Worm (Caenorhabditis elegans) whole organism, L3 larva: Measurements from ENCODE around the gene C08B6.3.

Experiments used
- R02D3.7 ChIP-seq: fragments of 150-350 bp; optimal IDR thresholded peaks from 2 replicates; lab custom pipeline; 2014; ENCODE audit warnings: missing biosample characterization, missing genetic modification characterization
- ama-1 ChIP-seq: fragments of 150-350 bp; optimal IDR thresholded peaks from 2 replicates; lab custom pipeline; 2018
- ceh-28 ChIP-seq: fragments of 150-350 bp; optimal IDR thresholded peaks from 2 replicates; lab custom pipeline; 2014; ENCODE audit warnings: missing biosample characterization, missing genetic modification reagents, missing genetic modification characterization
- ceh-82 ChIP-seq: fragments of 150-350 bp; optimal IDR thresholded peaks from 2 replicates; lab custom pipeline; 2014; ENCODE audit warnings: missing biosample characterization, missing genetic modification characterization
- daf-12 ChIP-seq: fragments of 150-350 bp; optimal IDR thresholded peaks from 2 replicates; lab custom pipeline; 2014; ENCODE audit warnings: missing biosample characterization, missing genetic modification reagents, missing genetic modification characterization
- egl-27 ChIP-seq: sonication (generic microtip); optimal IDR thresholded peaks from 4 replicates; lab custom pipeline; 2017; ENCODE audit warnings: missing biosample characterization, missing genetic modification reagents, missing genetic modification characterization
- elt-1 ChIP-seq: fragments of 150-350 bp; optimal IDR thresholded peaks from 2 replicates; lab custom pipeline; 2014; ENCODE audit warnings: missing biosample characterization, missing genetic modification characterization
- elt-2 ChIP-seq: sonication (generic microtip); optimal IDR thresholded peaks from 2 replicates; lab custom pipeline; 2016; ENCODE audit warnings: missing genetic modification reagents, mild to moderate bottlenecking, missing genetic modification characterization, missing compliant biosample characterization
- elt-3 ChIP-seq, 3 experiments: fragments of 150-350 bp in 1 of 3; sonication (generic microtip) in 2 of 3; optimal IDR thresholded peaks; 2 replicates in 2 of 3; 4 replicates in 1 of 3; lab custom pipeline; 2014 to 2017; ENCODE audit warnings: missing biosample characterization in 3 of 3, missing genetic modification characterization in 3 of 3
- fos-1 ChIP-seq: fragments of 150-350 bp; optimal IDR thresholded peaks from 2 replicates; lab custom pipeline; 2014; ENCODE audit warnings: missing biosample characterization, missing genetic modification characterization
- hmg-11 ChIP-seq: sonication (generic microtip); optimal IDR thresholded peaks from 2 replicates; lab custom pipeline; 2016; ENCODE audit warnings: missing genetic modification characterization, missing compliant biosample characterization
- jun-1 ChIP-seq: fragments of 150-350 bp; optimal IDR thresholded peaks from 2 replicates; lab custom pipeline; 2014; ENCODE audit warnings: missing biosample characterization, missing genetic modification reagents, missing genetic modification characterization
- lin-15B ChIP-seq: fragments of 150-350 bp; optimal IDR thresholded peaks from 2 replicates; lab custom pipeline; 2014; ENCODE audit warnings: missing biosample characterization, missing genetic modification characterization
- nfya-1 ChIP-seq: sonication (generic microtip); optimal IDR thresholded peaks from 2 replicates; lab custom pipeline; 2017; ENCODE audit warnings: missing genetic modification characterization, mild to moderate bottlenecking, missing compliant biosample characterization, antibody characterized with exemption, moderate library complexity; ENCODE audit not compliant: insufficient read depth
- nhr-23 ChIP-seq: fragments of 150-350 bp; optimal IDR thresholded peaks from 2 replicates; lab custom pipeline; 2014; ENCODE audit warnings: missing biosample characterization, missing genetic modification reagents, missing genetic modification characterization
- nhr-237 ChIP-seq: fragments of 150-350 bp; optimal IDR thresholded peaks from 2 replicates; lab custom pipeline; 2014; ENCODE audit warnings: missing biosample characterization, missing genetic modification characterization
- nhr-25 ChIP-seq: sonication (generic microtip); optimal IDR thresholded peaks from 2 replicates; lab custom pipeline; 2017; ENCODE audit warnings: missing biosample characterization, missing genetic modification characterization
- nhr-43 ChIP-seq: sonication (generic microtip); optimal IDR thresholded peaks from 2 replicates; lab custom pipeline; 2016; ENCODE audit warnings: mild to moderate bottlenecking, missing genetic modification characterization, missing compliant biosample characterization; ENCODE audit not compliant: poor library complexity, severe bottlenecking
- nhr-67 ChIP-seq: fragments of 150-350 bp; optimal IDR thresholded peaks from 2 replicates; lab custom pipeline; 2014; ENCODE audit warnings: missing biosample characterization, missing genetic modification characterization
- nhr-76 ChIP-seq: fragments of 150-350 bp; sonication (generic microtip); optimal IDR thresholded peaks from 5 replicates; lab custom pipeline; 2014; ENCODE audit warnings: missing biosample characterization, missing genetic modification characterization
- skn-1 ChIP-seq: fragments of 150-350 bp; optimal IDR thresholded peaks from 2 replicates; lab custom pipeline; 2014; ENCODE audit warnings: missing biosample characterization, missing genetic modification characterization
- tbx-2 ChIP-seq: sonication (generic microtip); optimal IDR thresholded peaks from 2 replicates; lab custom pipeline; 2016; ENCODE audit warnings: mild to moderate bottlenecking, missing genetic modification characterization, missing compliant biosample characterization
- unc-62 ChIP-seq: fragments of 150-350 bp; sonication (generic microtip); optimal IDR thresholded peaks from 4 replicates; lab custom pipeline; 2014; ENCODE audit warnings: missing biosample characterization, missing genetic modification reagents, missing genetic modification characterization
- zag-1 ChIP-seq: fragments of 150-350 bp; optimal IDR thresholded peaks from 2 replicates; lab custom pipeline; 2014; ENCODE audit warnings: missing biosample characterization, missing genetic modification characterization
- ztf-11 ChIP-seq: fragments of 150-350 bp; optimal IDR thresholded peaks from 2 replicates; lab custom pipeline; 2014; ENCODE audit warnings: missing biosample characterization, missing genetic modification characterization
- ztf-4 ChIP-seq: fragments of 150-350 bp; optimal IDR thresholded peaks from 2 replicates; lab custom pipeline; 2014; ENCODE audit warnings: missing biosample characterization, missing genetic modification characterization

Gene C08B6.3

DNA sequence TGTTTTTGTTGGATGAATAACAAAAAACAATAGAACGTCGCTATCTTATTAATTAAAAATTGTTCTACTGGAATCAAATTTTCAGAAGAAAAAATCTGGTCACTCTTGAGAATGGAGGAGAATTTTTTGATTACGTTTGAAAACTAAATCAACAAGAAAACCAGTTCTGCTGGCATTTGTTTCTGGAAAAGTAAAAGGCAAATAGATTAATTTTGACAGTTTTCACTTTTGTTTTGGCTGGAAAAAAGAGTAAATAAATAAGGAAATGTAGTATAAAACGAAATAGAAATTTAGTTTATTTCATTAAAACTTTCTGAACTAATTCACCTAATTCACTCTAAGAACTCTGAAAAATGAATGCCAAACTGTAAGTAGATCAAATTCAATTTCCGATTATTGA, 47.9 kb downstream of the C08B6.3 start, which contains the start of gene fipr-13:
TSS of gene fipr-13 (plus strand) at position 301 of the 400 bp plus-strand sequence.
- TF ChIP-seq R02D3.7 (tag; lab: Kevin White, UChicago) (no peak), nhr-25 (no peak), hmg-11 (tag; lab: Kevin White, UChicago) (no peak), nhr-237 (tag; lab: Kevin White, UChicago) (no peak), ceh-82 (tag; lab: Kevin White, UChicago) (no peak), fos-1 (tag; lab: Kevin White, UChicago) (no peak), daf-12 (tag; lab: Kevin White, UChicago) (no peak), skn-1 (no peak), nhr-43 (tag; lab: Kevin White, UChicago) (no peak), lin-15B (no peak), nhr-76 (tag; lab: Kevin White, UChicago) (no peak), elt-1 (tag; lab: Kevin White, UChicago) (no peak), nfya-1 (tag; lab: Kevin White, UChicago) (no peak), zag-1 (tag; lab: Kevin White, UChicago) (no peak), nhr-67 (tag; lab: Kevin White, UChicago) (no peak), nhr-23 (tag; lab: Kevin White, UChicago) (no peak), unc-62 (GFP tag; lab: Kevin White, UChicago) (no peak), elt-3 (tag; optimal IDR thresholded peaks at IDR 0.05; lab: Kevin White, UChicago) (no peak), ceh-28 (tag; lab: Kevin White, UChicago) (no peak), ztf-11 (tag; lab: Kevin White, UChicago) (no peak)

DNA sequence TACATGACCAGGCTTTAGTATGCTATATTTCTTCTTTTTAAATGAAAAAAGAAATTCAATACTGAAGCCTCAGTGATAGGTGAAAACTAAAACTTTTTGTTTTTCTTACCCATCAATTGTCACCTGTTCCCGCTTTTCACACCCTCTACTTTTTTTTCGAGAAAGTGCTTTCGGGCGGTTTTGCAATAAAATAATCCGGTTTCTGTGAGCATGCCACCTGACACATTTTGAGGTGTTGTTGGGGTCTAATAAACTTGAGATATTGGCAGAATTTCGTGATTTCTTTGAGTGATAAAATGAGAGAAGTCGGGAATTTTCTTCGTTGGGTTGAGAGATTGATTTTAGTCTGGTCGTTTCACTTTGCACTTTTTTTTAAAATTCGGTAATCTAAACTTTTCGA, 52.0 kb downstream of the C08B6.3 start:
- TF ChIP-seq elt-1 (tag; lab: Kevin White, UChicago) (no peak), elt-2 (tag; lab: Kevin White, UChicago) (no peak), tbx-2 (no peak), nhr-76 (tag; lab: Kevin White, UChicago) (peak; percentile 61), ama-1 (lab: Kevin White, UChicago) (no peak), nfya-1 (tag; lab: Kevin White, UChicago) (peak; percentile 7), ztf-11 (tag; lab: Kevin White, UChicago) (no peak), egl-27 (tag; lab: Kevin White, UChicago) (no peak), jun-1 (no peak), ztf-4 (tag; lab: Kevin White, UChicago) (no peak)
- TF ChIP-seq, all 47 proteins: peak for 2
